Worm (Caenorhabditis elegans) whole organism, L4 larva: ENCODE results near the gene sex-1.

ENCODE experiments used
- cey-2 ChIP-seq: sonication (generic microtip); optimal IDR thresholded peaks from 3 replicates; lab custom pipeline; 2017; ENCODE audit warnings: missing genetic modification characterization, mild to moderate bottlenecking, missing compliant biosample characterization, antibody characterized with exemption, borderline replicate concordance; ENCODE audit not compliant: insufficient read depth
- zip-11 ChIP-seq: fragments of 200-800 bp; sonication (Bioruptor generic); IDR thresholded peaks from 2 replicates; pipeline ENCODE4 v1.3.6; 2022; ENCODE audit warnings: missing genetic modification characterization, missing compliant biosample characterization

ce11 chrX:10158716-10159115 is 46.5 kb downstream of the sex-1 start, which contains the start of gene erd-2.1:
- TF ChIP-seq cey-2 (tag; lab: Kevin White, UChicago) = no peak
- TF ChIP-seq zip-11 = no peak
